Worm (Caenorhabditis elegans) whole organism, mixed stage, embryonic: Measurements from ENCODE around the gene F07F6.7.

Experiments
- drap-1 ChIP-seq: fragments of 200-800 bp; sonication (Bioruptor generic); optimal IDR thresholded peaks from 3 replicates; lab custom pipeline; 2018; ENCODE audit warnings: mild to moderate bottlenecking, missing genetic modification characterization, missing compliant biosample characterization
- lin-32 ChIP-seq: fragments of 200-800 bp; sonication (Bioruptor generic); optimal IDR thresholded peaks from 2 replicates; lab custom pipeline; 2018; ENCODE audit warnings: mild to moderate bottlenecking, missing genetic modification characterization, missing compliant biosample characterization
- nhr-2 ChIP-seq: fragments of 150-350 bp; optimal IDR thresholded peaks from 2 replicates; lab custom pipeline; 2014; ENCODE audit warnings: missing biosample characterization, missing genetic modification characterization
- nhr-28 ChIP-seq: fragments of 150-350 bp; optimal IDR thresholded peaks from 2 replicates; lab custom pipeline; 2014; ENCODE audit warnings: missing biosample characterization, missing genetic modification characterization
- nhr-76 ChIP-seq: sonication (generic microtip); optimal IDR thresholded peaks from 2 replicates; lab custom pipeline; 2017; ENCODE audit warnings: missing biosample characterization, missing genetic modification characterization
- sem-2 ChIP-seq: fragments of 200-800 bp; sonication (Bioruptor generic); optimal IDR thresholded peaks from 2 replicates; lab custom pipeline; 2018; ENCODE audit warnings: mild to moderate bottlenecking, missing genetic modification characterization, missing compliant biosample characterization
- snpc-4 ChIP-seq: fragments of 150-350 bp; optimal IDR thresholded peaks from 2 replicates; lab custom pipeline; 2014; ENCODE audit warnings: missing biosample characterization, missing genetic modification characterization
- unc-39 ChIP-seq: fragments of 150-350 bp; optimal IDR thresholded peaks from 2 replicates; lab custom pipeline; 2014; ENCODE audit warnings: missing biosample characterization, missing genetic modification characterization
- unc-62 ChIP-seq: fragments of 150-350 bp; optimal IDR thresholded peaks from 2 replicates; lab custom pipeline; 2014; ENCODE audit warnings: missing biosample characterization, missing genetic modification reagents, missing genetic modification characterization

DNA sequence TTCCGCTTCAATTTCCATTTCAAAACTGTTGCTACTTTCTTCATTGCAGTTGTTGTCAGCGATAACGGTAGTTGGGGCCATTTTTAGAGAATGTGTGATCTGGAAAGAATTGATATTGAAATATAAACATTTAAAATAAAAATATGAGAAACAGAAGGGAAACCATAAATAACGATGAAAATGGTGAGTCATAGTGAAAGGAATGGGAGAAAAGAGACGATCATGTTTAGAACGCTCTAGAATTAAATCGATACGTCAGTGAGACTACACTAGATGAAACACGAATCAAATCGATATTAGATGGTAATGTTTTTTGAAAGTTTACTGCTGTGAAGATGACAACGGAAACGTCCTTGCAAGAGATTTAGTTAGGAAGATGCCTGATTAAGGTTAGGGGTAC, 14.7 kb downstream of the F07F6.7 start, which contains the start of the genes EEED8.12 and EEED8.4:
- TF ChIP-seq nhr-2 (tag; lab: Kevin White, UChicago) (no peak), lin-32 (GFP tag; lab: Kevin White, UChicago) (no peak), nhr-28 (tag; lab: Kevin White, UChicago) (no peak), unc-39 (tag; lab: Kevin White, UChicago) (no peak), nhr-76 (tag; lab: Kevin White, UChicago) (no peak), unc-62 (GFP tag; lab: Kevin White, UChicago) (no peak), snpc-4 (tag; lab: Kevin White, UChicago) (no peak), sem-2 (GFP tag; lab: Kevin White, UChicago) (no peak), drap-1 (no peak)
